Worm (Caenorhabditis elegans) whole organism, L3 larva: ENCODE data around the gene T15B7.8.

ENCODE experiments used
- R02D3.7 ChIP-seq: fragments of 150-350 bp; optimal IDR thresholded peaks from 2 replicates; lab custom pipeline; 2014; ENCODE audit warnings: missing biosample characterization, missing genetic modification characterization
- ZK546.5 ChIP-seq: sonication (generic microtip); optimal IDR thresholded peaks from 2 replicates; lab custom pipeline; 2017; ENCODE audit warnings: missing biosample characterization, missing genetic modification characterization
- aly-2 ChIP-seq: fragments of 150-350 bp; optimal IDR thresholded peaks from 2 replicates; lab custom pipeline; 2014; ENCODE audit warnings: missing biosample characterization, missing genetic modification characterization
- ama-1 ChIP-seq: fragments of 150-350 bp; optimal IDR thresholded peaks from 2 replicates; lab custom pipeline; 2018
- ceh-16 ChIP-seq: sonication (generic microtip); optimal IDR thresholded peaks from 2 replicates; lab custom pipeline; 2017; ENCODE audit warnings: missing biosample characterization, missing genetic modification characterization
- ceh-82 ChIP-seq: fragments of 150-350 bp; optimal IDR thresholded peaks from 2 replicates; lab custom pipeline; 2014; ENCODE audit warnings: missing biosample characterization, missing genetic modification characterization
- ceh-9 ChIP-seq: sonication (generic microtip); optimal IDR thresholded peaks from 2 replicates; lab custom pipeline; 2018; ENCODE audit warnings: missing biosample characterization, missing genetic modification characterization
- daf-12 ChIP-seq: fragments of 150-350 bp; optimal IDR thresholded peaks from 2 replicates; lab custom pipeline; 2014; ENCODE audit warnings: missing biosample characterization, missing genetic modification reagents, missing genetic modification characterization
- egl-27 ChIP-seq: sonication (generic microtip); optimal IDR thresholded peaks from 4 replicates; lab custom pipeline; 2017; ENCODE audit warnings: missing biosample characterization, missing genetic modification reagents, missing genetic modification characterization
- egl-5 ChIP-seq: fragments of 150-350 bp; optimal IDR thresholded peaks from 2 replicates; lab custom pipeline; 2017; ENCODE audit warnings: missing biosample characterization, missing genetic modification reagents, missing genetic modification characterization, inconsistent platforms
- elt-1 ChIP-seq: fragments of 150-350 bp; optimal IDR thresholded peaks from 2 replicates; lab custom pipeline; 2014; ENCODE audit warnings: missing biosample characterization, missing genetic modification characterization
- elt-2 ChIP-seq: sonication (generic microtip); optimal IDR thresholded peaks from 2 replicates; lab custom pipeline; 2016; ENCODE audit warnings: missing genetic modification reagents, mild to moderate bottlenecking, missing genetic modification characterization, missing compliant biosample characterization
- fkh-10 ChIP-seq: sonication (generic microtip); optimal IDR thresholded peaks from 2 replicates; lab custom pipeline; 2017; ENCODE audit warnings: missing biosample characterization, missing genetic modification reagents, missing genetic modification characterization
- fkh-2 ChIP-seq: fragments of 150-350 bp; optimal IDR thresholded peaks from 2 replicates; lab custom pipeline; 2014; ENCODE audit warnings: missing biosample characterization, missing genetic modification reagents, missing genetic modification characterization
- hmg-11 ChIP-seq: sonication (generic microtip); optimal IDR thresholded peaks from 2 replicates; lab custom pipeline; 2016; ENCODE audit warnings: missing genetic modification characterization, missing compliant biosample characterization
- jun-1 ChIP-seq: fragments of 150-350 bp; optimal IDR thresholded peaks from 2 replicates; lab custom pipeline; 2014; ENCODE audit warnings: missing biosample characterization, missing genetic modification reagents, missing genetic modification characterization
- lin-15B ChIP-seq: fragments of 150-350 bp; optimal IDR thresholded peaks from 2 replicates; lab custom pipeline; 2014; ENCODE audit warnings: missing biosample characterization, missing genetic modification characterization
- lsy-12 ChIP-seq: sonication (generic microtip); optimal IDR thresholded peaks from 2 replicates; lab custom pipeline; 2016; ENCODE audit warnings: mild to moderate bottlenecking, missing genetic modification characterization, missing compliant biosample characterization
- mdl-1 ChIP-seq: fragments of 150-350 bp; optimal IDR thresholded peaks from 2 replicates; lab custom pipeline; 2014; ENCODE audit warnings: missing biosample characterization, missing genetic modification characterization
- mml-1 ChIP-seq: fragments of 150-350 bp; sonication (generic microtip); optimal IDR thresholded peaks from 3 replicates; lab custom pipeline; 2014; ENCODE audit warnings: missing biosample characterization, missing genetic modification characterization
- nfya-1 ChIP-seq: sonication (generic microtip); optimal IDR thresholded peaks from 2 replicates; lab custom pipeline; 2017; ENCODE audit warnings: missing genetic modification characterization, mild to moderate bottlenecking, missing compliant biosample characterization, antibody characterized with exemption, moderate library complexity; ENCODE audit not compliant: insufficient read depth
- nhr-12 ChIP-seq: fragments of 150-350 bp; optimal IDR thresholded peaks from 2 replicates; lab custom pipeline; 2014; ENCODE audit warnings: missing biosample characterization, missing genetic modification characterization
- nhr-23 ChIP-seq: fragments of 150-350 bp; optimal IDR thresholded peaks from 2 replicates; lab custom pipeline; 2014; ENCODE audit warnings: missing biosample characterization, missing genetic modification reagents, missing genetic modification characterization
- nhr-25 ChIP-seq: sonication (generic microtip); optimal IDR thresholded peaks from 2 replicates; lab custom pipeline; 2017; ENCODE audit warnings: missing biosample characterization, missing genetic modification characterization
- nhr-28 ChIP-seq: fragments of 150-350 bp; optimal IDR thresholded peaks from 2 replicates; lab custom pipeline; 2014; ENCODE audit warnings: missing biosample characterization, missing genetic modification characterization
- nhr-43 ChIP-seq: sonication (generic microtip); optimal IDR thresholded peaks from 2 replicates; lab custom pipeline; 2016; ENCODE audit warnings: mild to moderate bottlenecking, missing genetic modification characterization, missing compliant biosample characterization; ENCODE audit not compliant: poor library complexity, severe bottlenecking
- nhr-67 ChIP-seq: fragments of 150-350 bp; optimal IDR thresholded peaks from 2 replicates; lab custom pipeline; 2014; ENCODE audit warnings: missing biosample characterization, missing genetic modification characterization
- nhr-76 ChIP-seq: fragments of 150-350 bp; sonication (generic microtip); optimal IDR thresholded peaks from 5 replicates; lab custom pipeline; 2014; ENCODE audit warnings: missing biosample characterization, missing genetic modification characterization
- nhr-77 ChIP-seq: fragments of 150-350 bp; optimal IDR thresholded peaks from 2 replicates; lab custom pipeline; 2014; ENCODE audit warnings: missing biosample characterization, missing genetic modification characterization
- pha-4 ChIP-seq: fragments of 150-350 bp; optimal IDR thresholded peaks from 2 replicates; lab custom pipeline; 2014; ENCODE audit warnings: missing biosample characterization, missing genetic modification reagents, missing genetic modification characterization
- sea-2 ChIP-seq: fragments of 150-350 bp; sonication (generic microtip); optimal IDR thresholded peaks from 4 replicates; lab custom pipeline; 2014; ENCODE audit warnings: missing biosample characterization, missing genetic modification reagents, missing genetic modification characterization
- skn-1 ChIP-seq: fragments of 150-350 bp; optimal IDR thresholded peaks from 2 replicates; lab custom pipeline; 2014; ENCODE audit warnings: missing biosample characterization, missing genetic modification characterization
- snpc-4 ChIP-seq: fragments of 150-350 bp; optimal IDR thresholded peaks from 2 replicates; lab custom pipeline; 2014; ENCODE audit warnings: missing biosample characterization, missing genetic modification characterization
- tbx-2 ChIP-seq: sonication (generic microtip); optimal IDR thresholded peaks from 2 replicates; lab custom pipeline; 2016; ENCODE audit warnings: mild to moderate bottlenecking, missing genetic modification characterization, missing compliant biosample characterization
- unc-62 ChIP-seq: fragments of 150-350 bp; sonication (generic microtip); optimal IDR thresholded peaks from 4 replicates; lab custom pipeline; 2014; ENCODE audit warnings: missing biosample characterization, missing genetic modification reagents, missing genetic modification characterization
- zag-1 ChIP-seq: fragments of 150-350 bp; optimal IDR thresholded peaks from 2 replicates; lab custom pipeline; 2014; ENCODE audit warnings: missing biosample characterization, missing genetic modification characterization
- ztf-11 ChIP-seq: fragments of 150-350 bp; optimal IDR thresholded peaks from 2 replicates; lab custom pipeline; 2014; ENCODE audit warnings: missing biosample characterization, missing genetic modification characterization
- ztf-4 ChIP-seq: fragments of 150-350 bp; optimal IDR thresholded peaks from 2 replicates; lab custom pipeline; 2014; ENCODE audit warnings: missing biosample characterization, missing genetic modification characterization

Gene T15B7.8

DNA sequence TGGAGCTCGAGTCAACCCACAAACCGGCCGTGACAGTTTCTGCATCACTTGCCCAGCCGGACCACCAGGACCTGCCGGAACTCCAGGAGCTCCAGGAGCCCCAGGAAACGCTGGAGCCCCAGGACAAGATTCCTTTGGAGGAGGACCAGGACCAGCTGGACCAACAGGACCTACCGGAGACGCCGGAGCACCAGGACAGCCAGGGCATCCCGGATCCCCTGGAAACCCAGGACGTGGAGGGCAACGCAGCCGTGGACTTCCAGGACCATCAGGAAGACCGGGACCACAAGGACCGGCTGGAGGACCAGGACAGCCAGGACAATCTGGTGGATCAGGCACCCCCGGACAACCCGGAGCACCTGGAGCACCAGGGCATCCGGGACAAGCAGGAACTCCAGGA, 8.5 kb downstream of the T15B7.8 start:
- TF ChIP-seq lsy-12 (tag; lab: Kevin White, UChicago): no peak
- TF ChIP-seq nhr-67 (tag; lab: Kevin White, UChicago): no peak
- no peak for TF ChIP-seq ZK546.5 (tag; lab: Kevin White, UChicago)
- TF ChIP-seq mml-1 (tag; lab: Kevin White, UChicago): no peak
- TF ChIP-seq ceh-82: no peak
- no peak for TF ChIP-seq nhr-43
- TF ChIP-seq nfya-1 (tag; lab: Kevin White, UChicago): no peak

DNA sequence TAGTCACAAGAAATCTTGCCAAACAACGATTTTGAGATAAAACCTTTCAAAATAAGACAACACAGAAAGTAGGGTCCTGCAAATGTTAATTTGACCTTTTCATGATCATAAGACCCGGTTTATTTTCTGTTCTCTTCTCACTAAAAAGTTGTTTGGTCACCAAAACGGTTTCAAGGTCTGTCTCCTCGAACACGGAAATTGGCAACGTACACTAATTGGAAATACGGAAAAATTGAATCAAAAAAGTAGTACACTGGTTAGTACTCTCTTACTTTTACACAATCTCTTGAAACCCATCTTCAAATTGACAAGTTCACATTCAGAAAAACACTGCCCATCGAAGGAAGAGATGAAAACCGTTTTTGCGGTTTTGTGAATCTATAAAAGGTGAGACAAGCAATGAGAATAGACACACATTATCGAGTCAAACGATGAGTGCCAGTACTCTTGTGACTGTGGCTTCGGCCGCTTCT, 9.2 kb downstream of the T15B7.8 start, which contains the start of gene col-142:
col-142 (plus strand) TSS at position 423 of the 473 bp plus-strand sequence.
- TF ChIP-seq fkh-2 (tag; lab: Kevin White, UChicago): no peak
- TF ChIP-seq elt-2 (tag; lab: Kevin White, UChicago): no peak
- TF ChIP-seq nhr-23: peak; percentile 54

DNA sequence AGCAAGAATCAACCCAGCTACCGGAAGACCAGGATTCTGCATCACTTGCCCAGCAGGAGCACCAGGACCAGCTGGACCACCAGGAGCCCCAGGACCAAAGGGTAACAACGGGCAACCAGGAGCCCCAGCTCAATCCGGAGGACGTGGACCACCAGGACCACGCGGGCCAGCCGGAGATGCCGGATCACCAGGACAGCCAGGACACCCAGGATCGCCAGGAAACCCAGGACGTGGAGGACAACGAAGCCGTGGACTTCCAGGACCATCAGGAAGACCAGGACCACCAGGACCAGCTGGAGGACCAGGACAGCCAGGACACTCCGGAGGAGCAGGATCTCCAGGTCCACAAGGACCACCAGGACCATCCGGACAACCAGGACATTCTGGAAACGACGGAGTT, 9.9 kb downstream of the T15B7.8 start:
- TF ChIP-seq ama-1 (no peak), ceh-9 (no peak), mml-1 (tag; lab: Kevin White, UChicago) (no peak), ztf-11 (tag; lab: Kevin White, UChicago) (no peak), mdl-1 (no peak), fkh-10 (no peak), nhr-43 (no peak)

DNA sequence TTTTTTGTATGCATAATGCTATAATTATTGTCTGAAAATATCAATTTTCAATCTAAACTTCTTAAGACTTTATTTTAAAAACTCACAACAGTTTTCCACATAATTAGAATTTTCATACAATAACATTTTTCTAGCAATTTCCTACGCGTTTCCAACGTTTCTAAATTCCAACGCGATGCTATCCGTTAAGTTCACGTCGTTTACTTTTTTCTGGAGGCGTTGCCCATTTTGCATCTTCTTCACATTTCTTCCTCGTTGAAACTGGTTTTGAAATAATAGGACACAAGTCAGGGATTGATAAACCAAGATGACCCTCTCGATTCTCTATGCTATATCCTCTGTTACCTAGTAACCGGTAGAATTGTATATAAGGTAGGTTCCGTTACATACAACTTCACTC, 13.6 kb downstream of the T15B7.8 start, which contains the start of the genes T15B7.14 and col-143:
T15B7.14 (minus strand) TSS at position 101 of the 400 bp plus-strand sequence.
col-143 (plus strand) TSS at position 394 of the 400 bp plus-strand sequence.
- TF ChIP-seq nhr-77 (no peak), nhr-76 (tag; lab: Kevin White, UChicago) (no peak), skn-1 (tag; lab: Kevin White, UChicago) (no peak), zag-1 (tag; lab: Kevin White, UChicago) (no peak), fkh-2 (tag; lab: Kevin White, UChicago) (no peak), unc-62 (no peak), R02D3.7 (no peak), ztf-11 (tag; lab: Kevin White, UChicago) (no peak), ceh-9 (no peak), aly-2 (tag; lab: Kevin White, UChicago) (no peak)

DNA sequence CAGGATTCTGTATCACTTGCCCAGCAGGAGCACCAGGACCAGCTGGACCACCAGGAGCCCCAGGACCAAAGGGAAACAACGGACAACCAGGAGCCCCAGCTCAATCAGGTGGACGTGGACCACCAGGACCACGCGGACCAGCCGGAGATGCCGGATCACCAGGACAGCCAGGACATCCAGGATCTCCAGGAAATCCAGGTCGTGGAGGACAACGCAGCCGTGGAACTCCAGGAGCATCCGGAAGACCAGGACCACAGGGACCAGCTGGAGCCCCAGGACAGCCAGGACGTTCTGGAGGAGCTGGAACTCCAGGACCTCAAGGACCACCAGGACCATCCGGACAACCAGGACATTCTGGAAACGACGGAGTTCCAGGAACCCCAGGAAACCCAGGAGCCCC, 14.4 kb downstream of the T15B7.8 start:
- TF ChIP-seq daf-12 (tag; lab: Kevin White, UChicago) (no peak), nhr-12 (tag; lab: Kevin White, UChicago) (no peak), R02D3.7 (no peak), fkh-10 (no peak), nhr-28 (no peak), snpc-4 (tag; lab: Kevin White, UChicago) (no peak), sea-2 (GFP tag; lab: Kevin White, UChicago) (no peak), jun-1 (tag; lab: Kevin White, UChicago) (no peak), nhr-67 (tag; lab: Kevin White, UChicago) (no peak), pha-4 (no peak), nhr-25 (tag; lab: Kevin White, UChicago) (no peak), lin-15B (tag; lab: Kevin White, UChicago) (no peak), ceh-9 (no peak), zag-1 (tag; lab: Kevin White, UChicago) (no peak), egl-27 (tag; lab: Kevin White, UChicago) (no peak), nfya-1 (tag; lab: Kevin White, UChicago) (no peak)

DNA sequence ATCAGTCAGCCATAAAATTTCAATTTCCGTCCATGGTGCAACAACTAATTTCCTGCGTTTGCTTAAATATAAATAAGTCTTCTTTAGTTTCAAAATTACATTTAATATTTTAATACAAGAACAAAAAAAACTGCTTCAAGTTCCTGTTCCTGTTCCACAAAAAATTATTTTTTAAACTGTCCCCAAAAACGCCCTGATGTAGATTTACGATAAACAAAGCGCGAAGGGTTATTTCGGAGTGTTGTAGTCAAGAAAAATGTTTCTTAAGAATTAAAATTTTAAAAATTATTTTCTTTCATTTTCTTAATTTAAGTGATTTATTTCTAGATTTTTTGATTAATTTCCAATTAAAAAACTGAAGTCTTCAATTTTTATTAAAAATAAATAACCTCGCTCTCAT, 17.0 kb downstream of the T15B7.8 start, which contains the start of gene T15B7.15:
T15B7.15 (minus strand) TSS at position 67 of the 400 bp plus-strand sequence.
- no peak for TF ChIP-seq mml-1 (tag; lab: Kevin White, UChicago)
- no peak for TF ChIP-seq elt-1 (tag; lab: Kevin White, UChicago)
- no peak for TF ChIP-seq nhr-28
- peak; percentile 51 for TF ChIP-seq pha-4
- TF ChIP-seq tbx-2 (tag; lab: Kevin White, UChicago): no peak
- no peak for TF ChIP-seq nhr-25 (tag; lab: Kevin White, UChicago)
- peak; percentile 43 for TF ChIP-seq nhr-23
- TF ChIP-seq ceh-16 (tag; lab: Kevin White, UChicago): no peak
- peak; percentile 20 for TF ChIP-seq hmg-11 (tag; lab: Kevin White, UChicago)
- no peak for TF ChIP-seq nhr-12 (tag; lab: Kevin White, UChicago)
- no peak for TF ChIP-seq fkh-10
- TF ChIP-seq R02D3.7: peak; percentile 96
- no peak for TF ChIP-seq nhr-67 (tag; lab: Kevin White, UChicago)
- TF ChIP-seq daf-12 (tag; lab: Kevin White, UChicago): no peak
- peak; percentile 44 for TF ChIP-seq nfya-1 (tag; lab: Kevin White, UChicago)
- TF ChIP-seq jun-1 (tag; lab: Kevin White, UChicago): no peak
- no peak for TF ChIP-seq sea-2 (GFP tag; lab: Kevin White, UChicago)
- no peak for TF ChIP-seq ztf-11 (tag; lab: Kevin White, UChicago)
- no peak for TF ChIP-seq ztf-4
- TF ChIP-seq egl-5 (tag; lab: Kevin White, UChicago): no peak
- peak; percentile 57 for TF ChIP-seq lin-15B (tag; lab: Kevin White, UChicago)
